Fruit fly (Drosophila melanogaster) whole organism, prepupa: ENCODE data around the gene cup.

Source experiments
- CG11294 ChIP-seq: fragments of 200-800 bp; sonication (Bioruptor generic); IDR thresholded peaks from 2 replicates; pipeline ENCODE4 v1.3.6; 2022; ENCODE audit warnings: missing biosample characterization, missing genetic modification characterization
- CG11902 ChIP-seq: fragments of 200-800 bp; sonication (Bioruptor generic); optimal IDR thresholded peaks from 3 replicates; lab custom pipeline; 2016; ENCODE audit warnings: missing biosample characterization, missing genetic modification characterization
- CG15336 ChIP-seq: fragments of 200-800 bp; sonication (Bioruptor generic); IDR thresholded peaks from 2 replicates; pipeline ENCODE4 v1.3.6; 2022; ENCODE audit warnings: missing biosample characterization, missing genetic modification characterization
- CG6276 ChIP-seq: fragments of 200-800 bp; sonication (Bioruptor generic); optimal IDR thresholded peaks from 2 replicates; lab custom pipeline; 2017; ENCODE audit warnings: missing biosample characterization, mild to moderate bottlenecking, missing genetic modification characterization
- Eip75B ChIP-seq: fragments of 200-800 bp; sonication (Bioruptor generic); optimal IDR thresholded peaks from 3 replicates; lab custom pipeline; 2016; ENCODE audit warnings: missing biosample characterization, missing genetic modification characterization
- Ets21C ChIP-seq: fragments of 200-800 bp; sonication (Bioruptor generic); optimal IDR thresholded peaks from 3 replicates; lab custom pipeline; 2016; ENCODE audit warnings: missing biosample characterization, missing genetic modification characterization
- Gug ChIP-seq: fragments of 200-800 bp; sonication (Bioruptor generic); IDR thresholded peaks from 2 replicates; pipeline ENCODE4 v1.3.6; 2022; ENCODE audit warnings: missing biosample characterization, missing genetic modification characterization
- Met ChIP-seq: fragments of 200-800 bp; sonication (Bioruptor generic); optimal IDR thresholded peaks from 3 replicates; lab custom pipeline; 2016; ENCODE audit warnings: missing biosample characterization, missing genetic modification characterization
- dac ChIP-seq: fragments of 200-800 bp; sonication (Bioruptor generic); optimal IDR thresholded peaks from 2 replicates; lab custom pipeline; 2017; ENCODE audit warnings: missing biosample characterization, mild to moderate bottlenecking, missing genetic modification characterization
- fkh ChIP-seq: fragments of 200-800 bp; sonication (Bioruptor generic); optimal IDR thresholded peaks from 3 replicates; lab custom pipeline; 2017; ENCODE audit warnings: missing biosample characterization, mild to moderate bottlenecking, missing genetic modification characterization, moderate library complexity
- topi ChIP-seq: fragments of 200-800 bp; sonication (Bioruptor generic); optimal IDR thresholded peaks from 3 replicates; lab custom pipeline; 2016; ENCODE audit warnings: missing biosample characterization, missing genetic modification characterization

dm6 chr2L:6632307-6632706 lies 31.2 kb upstream of the cup start, which contains the start of gene Oatp26F:
- TF ChIP-seq dac (no peak), fkh (GFP tag; lab: Kevin White, UChicago) (no peak), Gug (GFP tag; lab: Robert Waterston, UW) (no peak), Eip75B (GFP tag; lab: Kevin White, UChicago) (no peak), topi (GFP tag; lab: Kevin White, UChicago) (no peak), CG6276 (GFP tag; lab: Kevin White, UChicago) (no peak), CG15336 (GFP tag; lab: Robert Waterston, UW) (no peak), Met (GFP tag; lab: Kevin White, UChicago) (no peak), CG11902 (GFP tag; lab: Kevin White, UChicago) (no peak), CG11294 (GFP tag; lab: Robert Waterston, UW) (no peak), Ets21C (no peak)
